Fruit fly (Drosophila melanogaster): ENCODE measurements around the gene zuc.

Gene zuc

dm6 chr2L:11989729-11990128 lies at the start of gene zuc, which contains the start of gene dgt2:
zuc (minus strand) TSS chr2L:11989882.
dgt2 (plus strand) TSS chr2L:11989936.
- no peak for TF ChIP-seq CTCF (optimal IDR thresholded peaks at IDR 0.05)
- no peak for TF ChIP-seq CG8478 (optimal IDR thresholded peaks at IDR 0.05)

DNA sequence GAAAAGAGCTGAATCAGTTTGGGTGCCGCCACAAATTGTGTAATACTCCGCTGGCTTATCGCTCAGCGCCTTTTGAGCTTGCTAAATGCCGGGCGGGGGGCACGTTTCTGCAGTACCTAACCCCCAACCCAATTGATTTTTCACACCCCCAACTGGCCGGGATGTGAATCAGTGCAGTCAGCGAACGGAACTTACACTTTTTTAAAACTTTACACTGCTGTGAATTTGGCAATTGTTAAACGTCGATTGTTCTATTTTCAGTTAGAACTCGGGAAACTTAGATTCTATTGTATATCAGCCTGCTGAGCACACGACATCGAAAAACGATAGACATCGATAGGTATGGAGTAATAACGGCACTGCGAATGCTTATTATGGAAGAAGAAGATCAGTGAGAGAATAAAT lies 48.5 kb upstream of the zuc start, which contains the start of gene Tom70:
TSS of gene Tom70 (minus strand) at position 335 of the 405 bp plus-strand sequence.
- no peak for TF ChIP-seq CTCF (optimal IDR thresholded peaks at IDR 0.05)
- TF ChIP-seq CG8478 (optimal IDR thresholded peaks at IDR 0.05) = no peak

DNA sequence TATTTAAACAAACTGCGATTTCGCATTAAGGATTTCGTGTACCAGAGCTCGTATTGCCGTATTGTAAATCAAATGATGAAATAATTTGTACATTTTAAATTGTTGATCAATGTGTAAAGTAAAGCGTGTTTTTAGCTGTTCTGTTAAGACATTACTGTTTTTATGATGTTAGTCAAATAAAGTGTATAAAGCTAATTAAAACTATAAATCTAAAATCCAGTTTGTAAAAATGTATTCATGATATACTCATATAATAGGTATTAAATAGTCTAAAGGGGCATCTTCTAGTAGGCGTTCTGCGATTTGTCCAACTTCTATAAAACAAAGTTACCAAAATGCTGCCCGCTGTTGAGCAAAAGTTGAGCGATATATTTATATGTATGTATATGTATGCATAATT lies 44.2 kb upstream of the zuc start, which contains the start of gene CG18788:
TSS of gene CG18788 (plus strand) at position 301 of the 400 bp plus-strand sequence.
- no peak for TF ChIP-seq CTCF (optimal IDR thresholded peaks at IDR 0.05)
- TF ChIP-seq CG8478 (optimal IDR thresholded peaks at IDR 0.05) = no peak

DNA sequence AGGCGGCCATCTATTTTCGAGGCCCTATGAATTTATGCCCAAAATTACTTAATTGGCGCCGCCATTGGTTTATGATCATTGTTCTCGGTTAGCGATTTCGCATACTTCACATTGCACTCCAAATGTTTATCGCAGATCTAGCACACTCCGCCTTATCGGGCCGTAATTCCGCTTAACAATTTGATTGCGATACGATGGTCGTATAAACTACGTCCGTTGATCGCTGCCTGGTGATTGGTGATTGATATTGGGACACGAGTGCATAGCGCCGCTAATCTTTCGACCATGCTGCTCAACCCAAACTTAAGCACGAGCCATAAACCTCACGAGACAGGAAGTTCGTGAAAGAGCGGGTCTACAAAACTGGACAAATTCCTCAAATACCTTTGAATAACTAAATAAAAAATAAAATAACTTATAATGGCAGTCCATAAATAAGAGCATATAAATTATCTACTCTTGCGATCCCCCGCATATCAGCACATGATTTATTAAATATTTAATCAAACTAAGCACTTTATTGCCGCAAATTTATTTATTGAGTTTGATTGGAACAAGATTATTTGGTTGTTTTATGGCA lies 41.0 kb upstream of the zuc start:
- TF ChIP-seq CTCF (optimal IDR thresholded peaks at IDR 0.05) (no peak), CG8478 (optimal IDR thresholded peaks at IDR 0.05) (no peak)

- TF ChIP-seq CG8478 (optimal IDR thresholded peaks at IDR 0.05) = no peak
- no peak for TF ChIP-seq CTCF (optimal IDR thresholded peaks at IDR 0.05)
Measured at dm6 chr2L:12029594-12030197, 40.0 kb upstream of the zuc start.

- no peak for TF ChIP-seq CTCF (optimal IDR thresholded peaks at IDR 0.05)
- no peak for TF ChIP-seq CG8478 (optimal IDR thresholded peaks at IDR 0.05)
Measured at dm6 chr2L:12028808-12029207, 39.1 kb upstream of the zuc start.

DNA sequence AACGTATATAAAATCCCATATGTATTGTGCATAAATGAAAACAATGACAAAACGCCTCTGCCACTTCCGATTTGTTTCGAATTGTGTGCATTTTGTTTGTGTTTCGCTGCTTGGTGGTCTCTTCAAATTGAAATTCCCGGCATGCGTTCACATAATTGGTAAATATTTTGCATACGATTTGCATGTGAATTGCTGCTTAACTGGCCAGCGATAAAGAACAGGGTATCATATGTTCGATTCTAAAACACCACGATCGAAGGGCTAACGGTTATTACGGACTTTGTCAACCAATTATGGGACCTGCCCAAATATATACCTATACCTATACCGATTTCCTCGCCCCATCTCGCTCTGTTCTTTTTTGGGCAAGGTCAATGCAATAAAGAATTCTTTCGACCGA lies 38.4 kb upstream of the zuc start:
- TF ChIP-seq CG8478 (optimal IDR thresholded peaks at IDR 0.05) (no peak), CTCF (optimal IDR thresholded peaks at IDR 0.05) (no peak)

- no peak for TF ChIP-seq CTCF (optimal IDR thresholded peaks at IDR 0.05)
- TF ChIP-seq CG8478 (optimal IDR thresholded peaks at IDR 0.05) = no peak
Measured at dm6 chr2L:12027435-12027834, 37.8 kb upstream of the zuc start, which contains the start of gene dmGlut. dmGlut (plus strand) TSS chr2L:12027438.

DNA sequence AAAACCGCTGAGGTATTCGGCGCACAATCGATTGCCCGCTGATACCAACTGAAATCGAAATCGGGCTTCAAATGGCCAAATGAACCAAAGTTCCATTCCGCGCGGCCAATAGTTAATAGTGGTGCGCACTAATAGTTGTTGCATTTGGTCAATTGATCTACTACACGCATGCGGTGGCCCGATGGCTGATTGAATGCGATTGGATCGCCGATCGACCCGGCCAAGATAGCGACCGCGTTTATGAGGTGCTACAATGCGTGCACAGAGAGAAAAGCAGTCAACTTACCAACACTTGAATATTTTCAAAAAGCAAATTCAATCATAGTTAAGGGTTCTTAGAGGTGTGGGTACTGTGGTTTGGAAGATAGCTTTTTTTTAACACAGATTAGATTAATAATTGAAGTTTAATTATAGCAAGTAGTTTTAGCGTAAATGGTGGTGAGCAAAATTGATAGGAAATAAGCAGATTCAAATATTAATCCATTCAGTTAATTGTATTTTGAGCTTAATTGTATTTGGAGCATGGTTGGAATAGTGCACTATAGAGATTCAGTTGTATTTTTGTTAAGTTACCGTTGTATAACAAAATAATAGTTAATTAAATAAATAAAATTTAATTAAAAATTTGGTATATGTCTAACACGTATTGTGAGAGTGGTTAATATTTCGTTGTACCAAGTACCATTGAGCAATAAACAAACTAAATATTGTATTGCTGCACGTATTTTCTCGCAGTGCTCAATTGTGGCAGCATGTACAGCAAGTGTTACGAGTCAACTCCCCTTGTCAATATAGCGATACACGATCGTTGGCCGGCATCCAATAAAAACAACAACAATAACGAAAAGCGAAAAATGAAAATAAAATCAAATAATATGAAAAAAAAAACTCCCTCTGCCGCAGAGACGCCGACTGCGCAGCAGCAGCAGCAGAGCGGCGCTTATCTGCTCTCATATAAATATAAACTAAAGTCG lies 37.1 kb upstream of the zuc start:
- no peak for TF ChIP-seq CG8478 (optimal IDR thresholded peaks at IDR 0.05)
- TF ChIP-seq CTCF (optimal IDR thresholded peaks at IDR 0.05) = no peak

- no peak for TF ChIP-seq CG8478 (optimal IDR thresholded peaks at IDR 0.05)
- no peak for TF ChIP-seq CTCF (optimal IDR thresholded peaks at IDR 0.05)
Measured at dm6 chr2L:12025505-12025904, 35.8 kb upstream of the zuc start.

DNA sequence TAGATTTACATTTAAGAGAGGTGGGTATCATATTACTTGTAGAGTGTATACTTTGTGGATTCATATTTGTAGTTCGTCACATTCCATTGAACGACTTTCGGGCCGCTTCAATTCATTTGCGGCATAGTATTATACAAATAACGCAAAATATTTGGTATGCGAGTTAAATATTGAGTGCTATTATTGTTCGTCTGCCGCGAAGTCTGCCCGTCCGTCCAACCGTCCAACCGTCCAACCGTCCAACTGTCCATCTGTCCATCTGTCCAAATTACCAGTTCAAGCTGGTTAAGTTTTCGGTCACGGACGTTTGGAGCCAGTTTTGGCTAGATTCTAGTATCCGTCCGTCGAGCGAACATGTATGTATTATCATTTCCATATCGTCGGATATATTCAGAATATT lies 34.4 kb upstream of the zuc start:
- TF ChIP-seq CTCF (optimal IDR thresholded peaks at IDR 0.05) (no peak), CG8478 (optimal IDR thresholded peaks at IDR 0.05) (no peak)

DNA sequence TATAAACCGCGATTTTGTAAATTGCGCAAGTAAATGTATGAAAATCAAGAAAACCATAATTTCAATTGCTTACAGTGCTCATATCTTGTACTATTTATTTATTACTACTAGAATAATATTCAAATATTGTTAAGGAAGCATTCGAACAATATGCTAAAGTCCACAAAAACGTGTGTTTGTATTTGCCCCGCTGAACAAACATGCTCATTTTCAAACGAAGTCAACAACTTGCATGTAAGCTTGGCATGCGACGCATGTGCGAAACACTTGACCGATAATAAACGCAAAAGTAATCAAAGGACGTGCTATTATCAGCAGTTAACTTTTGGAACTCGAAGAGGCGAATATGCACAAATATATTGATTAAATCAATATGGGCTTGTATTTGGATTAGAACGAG lies 31.5 kb upstream of the zuc start:
- TF ChIP-seq CG8478 (optimal IDR thresholded peaks at IDR 0.05) (no peak), CTCF (optimal IDR thresholded peaks at IDR 0.05) (no peak)

- TF ChIP-seq CG8478 (optimal IDR thresholded peaks at IDR 0.05) = no peak
- TF ChIP-seq CTCF (optimal IDR thresholded peaks at IDR 0.05) = no peak
Measured at dm6 chr2L:12020735-12021134, 31.1 kb upstream of the zuc start, which contains the start of gene Wdr81. Wdr81 (minus strand) TSS chr2L:12020960.

DNA sequence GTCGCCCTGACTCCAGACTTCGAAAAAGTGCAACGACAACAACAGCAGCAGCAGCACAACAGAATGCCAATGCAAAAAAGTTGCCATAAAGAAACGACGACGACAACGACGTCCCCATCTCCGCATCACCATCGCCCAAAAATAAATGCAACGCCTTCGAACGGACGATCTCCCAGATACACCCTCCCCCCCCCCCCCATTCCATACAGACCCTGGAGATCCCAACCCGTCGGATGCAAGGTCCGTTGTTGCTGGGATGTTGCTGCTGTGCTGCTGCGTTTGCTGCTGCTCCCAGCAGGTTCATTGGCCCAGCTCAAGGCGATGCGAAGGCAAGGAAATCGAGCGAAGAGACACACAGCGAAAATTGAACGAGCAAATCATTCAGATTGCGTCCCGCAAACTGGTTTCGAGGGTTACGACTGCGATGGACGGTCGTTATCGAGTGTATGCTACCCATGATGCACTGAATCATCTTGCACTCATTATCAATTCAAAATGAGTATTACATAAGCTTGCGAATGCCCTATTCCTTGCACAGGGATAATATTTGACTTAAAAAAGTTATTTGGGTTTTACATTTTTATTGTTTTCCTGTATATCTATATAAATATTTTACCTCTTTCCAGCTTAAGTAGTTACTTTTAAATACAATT lies 24.2 kb upstream of the zuc start:
- TF ChIP-seq CTCF (optimal IDR thresholded peaks at IDR 0.05) = no peak
- TF ChIP-seq CG8478 (optimal IDR thresholded peaks at IDR 0.05) = no peak

dm6 chr2L:12013243-12013642 lies 23.6 kb upstream of the zuc start:
- TF ChIP-seq CG8478 (optimal IDR thresholded peaks at IDR 0.05) (no peak), CTCF (optimal IDR thresholded peaks at IDR 0.05) (no peak)

All from S2 (cell line).